Worm (Caenorhabditis elegans): ENCODE data around the gene R01H2.4.

ce11 chrIII:7029105-7029504 lies 35.0 kb downstream of the R01H2.4 start, which contains the start of gene cyk-1:
- TF ChIP-seq sptf-1 (tag; optimal IDR thresholded peaks at IDR 0.05) (no peak), aly-2 (tag; optimal IDR thresholded peaks at IDR 0.05) (no peak), F16B12.6 (tag; optimal IDR thresholded peaks at IDR 0.05) (no peak), pag-3 (tag; optimal IDR thresholded peaks at IDR 0.05; ENCODE audit: borderline replicate concordance, insufficient read depth) (no peak), elt-3 (tag; optimal IDR thresholded peaks at IDR 0.05) (no peak), fos-1 (tag; optimal IDR thresholded peaks at IDR 0.05) (no peak)
